Fruit fly (Drosophila melanogaster) whole organism, prepupa: ENCODE data around the gene CG31321.

Source experiments
- Blimp-1 ChIP-seq: fragments of 200-800 bp; sonication (Bioruptor generic); optimal IDR thresholded peaks from 3 replicates; lab custom pipeline; 2017; ENCODE audit warnings: missing biosample characterization, missing genetic modification characterization, mild to moderate bottlenecking, moderate library complexity, missing genetic modification reagents
- CG10631 ChIP-seq: fragments of 200-800 bp; sonication (Bioruptor generic); optimal IDR thresholded peaks from 2 replicates; lab custom pipeline; 2016; ENCODE audit warnings: missing biosample characterization, missing genetic modification characterization
- CG10669 ChIP-seq: fragments of 200-800 bp; sonication (Bioruptor generic); optimal IDR thresholded peaks from 3 replicates; lab custom pipeline; 2018; ENCODE audit warnings: missing biosample characterization, mild to moderate bottlenecking, missing genetic modification characterization, moderate library complexity
- CG11294 ChIP-seq: fragments of 200-800 bp; sonication (Bioruptor generic); IDR thresholded peaks from 2 replicates; pipeline ENCODE4 v1.3.6; 2022; ENCODE audit warnings: missing biosample characterization, missing genetic modification characterization
- CG11762 ChIP-seq: fragments of 200-800 bp; sonication (Bioruptor generic); optimal IDR thresholded peaks from 3 replicates; lab custom pipeline; 2016; ENCODE audit warnings: missing biosample characterization, missing genetic modification characterization; ENCODE audit not compliant: insufficient read depth
- CG11902 ChIP-seq: fragments of 200-800 bp; sonication (Bioruptor generic); optimal IDR thresholded peaks from 3 replicates; lab custom pipeline; 2016; ENCODE audit warnings: missing biosample characterization, missing genetic modification characterization
- CG15336 ChIP-seq: fragments of 200-800 bp; sonication (Bioruptor generic); IDR thresholded peaks from 2 replicates; pipeline ENCODE4 v1.3.6; 2022; ENCODE audit warnings: missing biosample characterization, missing genetic modification characterization
- CG1621 ChIP-seq: fragments of 200-800 bp; sonication (Bioruptor generic); optimal IDR thresholded peaks from 3 replicates; lab custom pipeline; 2018; ENCODE audit warnings: missing biosample characterization, mild to moderate bottlenecking, missing genetic modification characterization
- CG16779 ChIP-seq: fragments of 200-800 bp; sonication (Bioruptor generic); optimal IDR thresholded peaks from 3 replicates; lab custom pipeline; 2017; ENCODE audit warnings: missing biosample characterization, mild to moderate bottlenecking, missing genetic modification characterization
- CG3032 ChIP-seq: fragments of 200-800 bp; optimal IDR thresholded peaks from 2 replicates; lab custom pipeline; 2019; ENCODE audit warnings: missing biosample characterization, mild to moderate bottlenecking, missing genetic modification characterization, moderate library complexity
- CG31627 ChIP-seq: fragments of 200-800 bp; sonication (Bioruptor generic); optimal IDR thresholded peaks from 3 replicates; lab custom pipeline; 2016; ENCODE audit warnings: missing biosample characterization, missing genetic modification characterization
- CG3919 ChIP-seq: fragments of 200-800 bp; sonication (Bioruptor generic); optimal IDR thresholded peaks from 3 replicates; lab custom pipeline; 2016; ENCODE audit warnings: missing biosample characterization, missing genetic modification characterization
- CG4318 ChIP-seq: fragments of 200-800 bp; sonication (Bioruptor generic); optimal IDR thresholded peaks from 3 replicates; lab custom pipeline; 2017; ENCODE audit warnings: missing biosample characterization, mild to moderate bottlenecking, missing genetic modification characterization
- CG6163 ChIP-seq: fragments of 200-800 bp; sonication (Bioruptor generic); IDR thresholded peaks from 3 replicates; pipeline ENCODE4 v1.3.6; 2022; ENCODE audit warnings: missing biosample characterization, missing genetic modification characterization
- CG6276 ChIP-seq: fragments of 200-800 bp; sonication (Bioruptor generic); optimal IDR thresholded peaks from 2 replicates; lab custom pipeline; 2017; ENCODE audit warnings: missing biosample characterization, mild to moderate bottlenecking, missing genetic modification characterization
- CG6808 ChIP-seq: fragments of 200-800 bp; sonication (Bioruptor generic); optimal IDR thresholded peaks from 3 replicates; lab custom pipeline; 2017; ENCODE audit warnings: missing biosample characterization, missing genetic modification characterization, mild to moderate bottlenecking, moderate library complexity, missing genetic modification reagents
- CG6854 ChIP-seq: fragments of 200-800 bp; sonication (Bioruptor generic); optimal IDR thresholded peaks from 2 replicates; lab custom pipeline; 2017; ENCODE audit warnings: missing biosample characterization, mild to moderate bottlenecking, missing genetic modification characterization
- CG8119 ChIP-seq: fragments of 200-800 bp; sonication (Bioruptor generic); IDR thresholded peaks from 3 replicates; pipeline ENCODE4 v1.3.6; 2022; ENCODE audit warnings: missing biosample characterization, missing genetic modification characterization
- CG8319 ChIP-seq: fragments of 200-800 bp; sonication (Bioruptor generic); optimal IDR thresholded peaks from 3 replicates; lab custom pipeline; 2016; ENCODE audit warnings: missing biosample characterization, missing genetic modification characterization
- CG8632 ChIP-seq: fragments of 200-800 bp; sonication (Bioruptor generic); optimal IDR thresholded peaks from 3 replicates; lab custom pipeline; 2016; ENCODE audit warnings: missing biosample characterization, missing genetic modification characterization
- CG9139 ChIP-seq: fragments of 200-800 bp; sonication (Bioruptor generic); optimal IDR thresholded peaks from 3 replicates; lab custom pipeline; 2017; ENCODE audit warnings: missing biosample characterization, mild to moderate bottlenecking, missing genetic modification characterization
- Eip78C ChIP-seq: fragments of 200-800 bp; sonication (Bioruptor generic); peaks from one replicate; lab custom pipeline; 2016; ENCODE audit warnings: missing biosample characterization, missing genetic modification characterization
- Eip93F ChIP-seq: fragments of 200-800 bp; sonication (Bioruptor generic); optimal IDR thresholded peaks from 2 replicates; lab custom pipeline; 2016; ENCODE audit warnings: missing biosample characterization, mild to moderate bottlenecking, missing genetic modification characterization
- Ets21C ChIP-seq: fragments of 200-800 bp; sonication (Bioruptor generic); optimal IDR thresholded peaks from 3 replicates; lab custom pipeline; 2016; ENCODE audit warnings: missing biosample characterization, missing genetic modification characterization
- Hr38 ChIP-seq: sonication (Bioruptor generic); optimal IDR thresholded peaks from 2 replicates; lab custom pipeline; 2016; ENCODE audit warnings: missing biosample characterization, missing genetic modification characterization
- Hr39 ChIP-seq: fragments of 200-800 bp; sonication (Bioruptor generic); optimal IDR thresholded peaks from 2 replicates; lab custom pipeline; 2016; ENCODE audit warnings: missing biosample characterization, missing genetic modification characterization
- Lpt ChIP-seq: fragments of 200-800 bp; sonication (Bioruptor generic); optimal IDR thresholded peaks from 3 replicates; lab custom pipeline; 2016; ENCODE audit warnings: missing biosample characterization, missing genetic modification characterization
- Met ChIP-seq: fragments of 200-800 bp; sonication (Bioruptor generic); optimal IDR thresholded peaks from 3 replicates; lab custom pipeline; 2016; ENCODE audit warnings: missing biosample characterization, missing genetic modification characterization
- OdsH ChIP-seq: fragments of 200-800 bp; sonication (Bioruptor generic); optimal IDR thresholded peaks from 3 replicates; lab custom pipeline; 2016; ENCODE audit warnings: missing biosample characterization, missing genetic modification characterization
- Smox ChIP-seq: fragments of 200-800 bp; sonication (Bioruptor generic); optimal IDR thresholded peaks from 3 replicates; lab custom pipeline; 2016; ENCODE audit warnings: missing biosample characterization, missing genetic modification characterization
- Sox102F ChIP-seq: fragments of 200-800 bp; sonication (Bioruptor generic); optimal IDR thresholded peaks from 2 replicates; lab custom pipeline; 2016; ENCODE audit warnings: missing biosample characterization, mild to moderate bottlenecking, missing genetic modification characterization
- Sox14 ChIP-seq: fragments of 200-800 bp; sonication (Bioruptor generic); optimal IDR thresholded peaks from 3 replicates; lab custom pipeline; 2016; ENCODE audit warnings: missing biosample characterization, missing genetic modification characterization
- Sox15 ChIP-seq: fragments of 200-800 bp; sonication (Bioruptor generic); optimal IDR thresholded peaks from 3 replicates; lab custom pipeline; 2016; ENCODE audit warnings: missing biosample characterization, missing genetic modification characterization
- achi ChIP-seq: fragments of 200-800 bp; sonication (Bioruptor generic); optimal IDR thresholded peaks from 3 replicates; lab custom pipeline; 2016; ENCODE audit warnings: missing biosample characterization, missing genetic modification characterization
- acj6 ChIP-seq: fragments of 200-800 bp; sonication (Bioruptor generic); optimal IDR thresholded peaks from 3 replicates; lab custom pipeline; 2016; ENCODE audit warnings: missing biosample characterization, missing genetic modification characterization
- cyc ChIP-seq: fragments of 200-800 bp; sonication (Bioruptor generic); optimal IDR thresholded peaks from 3 replicates; lab custom pipeline; 2016; ENCODE audit warnings: missing biosample characterization, missing genetic modification characterization
- dac ChIP-seq: fragments of 200-800 bp; sonication (Bioruptor generic); optimal IDR thresholded peaks from 2 replicates; lab custom pipeline; 2017; ENCODE audit warnings: missing biosample characterization, mild to moderate bottlenecking, missing genetic modification characterization
- dsx ChIP-seq: fragments of 200-800 bp; optimal IDR thresholded peaks from 3 replicates; lab custom pipeline; 2019; ENCODE audit warnings: missing biosample characterization, mild to moderate bottlenecking, missing genetic modification characterization, moderate library complexity; ENCODE audit not compliant: poor library complexity, severe bottlenecking
- eg ChIP-seq: fragments of 200-800 bp; sonication (Bioruptor generic); IDR thresholded peaks from 3 replicates; pipeline ENCODE4 v1.3.6; 2022; ENCODE audit warnings: missing biosample characterization, missing genetic modification characterization
- esn ChIP-seq: fragments of 200-800 bp; sonication (Bioruptor generic); optimal IDR thresholded peaks from 2 replicates; lab custom pipeline; 2016; ENCODE audit warnings: missing biosample characterization, mild to moderate bottlenecking, missing genetic modification characterization, moderate library complexity
- fd85E ChIP-seq: fragments of 200-800 bp; sonication (Bioruptor generic); optimal IDR thresholded peaks from 3 replicates; lab custom pipeline; 2016; ENCODE audit warnings: missing biosample characterization, missing genetic modification characterization
- fkh ChIP-seq: fragments of 200-800 bp; sonication (Bioruptor generic); optimal IDR thresholded peaks from 3 replicates; lab custom pipeline; 2017; ENCODE audit warnings: missing biosample characterization, mild to moderate bottlenecking, missing genetic modification characterization, moderate library complexity
- lz ChIP-seq: fragments of 200-800 bp; sonication (Bioruptor generic); optimal IDR thresholded peaks from 3 replicates; lab custom pipeline; 2016; ENCODE audit warnings: missing biosample characterization, missing genetic modification characterization
- net ChIP-seq: fragments of 200-800 bp; sonication (Bioruptor generic); optimal IDR thresholded peaks from 3 replicates; lab custom pipeline; 2016; ENCODE audit warnings: missing biosample characterization, missing genetic modification characterization
- salr ChIP-seq, 2 experiments: fragments of 200-800 bp; sonication (Bioruptor generic); optimal IDR thresholded peaks; 3 replicates each; lab custom pipeline; 2016 to 2018; ENCODE audit warnings: missing biosample characterization in 2 of 2, missing genetic modification characterization in 2 of 2, mild to moderate bottlenecking in 1 of 2
- spab ChIP-seq: fragments of 200-800 bp; sonication (Bioruptor generic); optimal IDR thresholded peaks from 2 replicates; lab custom pipeline; 2017; ENCODE audit warnings: missing biosample characterization, mild to moderate bottlenecking, missing genetic modification characterization, missing genetic modification reagents
- svp ChIP-seq: fragments of 200-800 bp; sonication (Bioruptor generic); peaks from one replicate; lab custom pipeline; 2016; ENCODE audit warnings: missing biosample characterization, missing genetic modification characterization

CG31321 gene

DNA sequence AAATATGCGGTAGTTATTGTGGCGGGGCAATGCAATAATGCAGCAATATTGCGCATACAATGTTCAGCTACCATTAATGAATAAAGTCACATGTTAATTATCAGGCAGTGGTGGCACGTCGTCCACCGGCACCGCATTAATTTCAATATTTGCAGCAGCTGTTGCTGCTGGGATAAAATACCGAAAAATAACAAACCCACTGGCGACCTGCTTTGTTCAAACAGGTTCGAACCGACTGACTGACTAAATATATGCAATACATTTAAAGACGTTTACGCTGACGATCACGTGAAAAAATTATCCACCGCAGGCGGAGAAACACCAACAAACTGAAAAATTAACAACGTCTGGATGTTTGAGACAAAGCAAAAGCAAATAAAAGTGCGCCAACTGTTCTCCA, 12.7 kb upstream of the CG31321 start:
- TF ChIP-seq CG6163 (GFP tag; lab: Robert Waterston, UW) (0 out of 3 replicates have a peak, but pooled peaks have one; percentile 16), salr (GFP tag; optimal IDR thresholded peaks at IDR 0.05; lab: Kevin White, UChicago) (no peak), CG8319 (GFP tag; lab: Kevin White, UChicago) (no peak), Hr39 (GFP tag; lab: Kevin White, UChicago) (no peak), CG3919 (GFP tag; lab: Kevin White, UChicago) (no peak), dsx (GFP tag; lab: Kevin White, UChicago) (peak; percentile 7), cyc (no peak)

DNA sequence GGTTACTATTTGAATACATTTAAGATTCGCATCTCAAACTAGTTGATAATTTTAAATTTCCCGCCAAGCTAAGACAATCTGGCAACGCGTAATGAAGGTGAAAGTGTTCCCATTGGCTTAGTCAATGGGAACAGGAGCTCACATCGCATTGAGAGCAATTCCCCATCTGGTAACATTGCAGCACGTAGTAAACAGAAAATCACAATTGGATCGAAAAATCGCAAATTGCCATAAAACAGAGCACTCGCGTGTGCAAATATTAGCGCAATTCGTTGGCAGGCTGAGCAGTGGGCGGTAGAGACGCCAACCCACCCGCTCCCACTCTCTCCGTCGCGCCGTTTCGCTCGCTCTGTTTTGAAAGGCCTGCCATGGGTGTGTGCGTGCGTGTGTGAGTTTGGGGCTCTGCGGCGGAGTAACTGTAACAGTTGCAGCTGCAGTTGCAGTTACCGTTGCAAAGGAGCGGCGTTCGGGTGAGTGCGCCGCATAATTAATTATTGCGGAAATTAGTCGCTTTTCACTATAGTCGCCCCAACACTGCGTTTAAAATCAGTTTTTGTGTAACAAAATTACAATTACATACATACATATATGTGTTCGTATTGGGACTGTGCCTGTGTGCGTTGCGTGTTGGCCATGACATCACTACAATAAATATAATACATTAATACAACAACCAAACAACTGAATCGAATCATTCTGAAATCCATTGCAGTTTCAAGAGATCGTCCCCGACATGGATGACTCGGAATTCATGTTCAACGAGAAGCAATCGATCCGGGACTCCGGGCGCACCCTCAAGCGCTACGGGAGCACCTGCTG, 11.9 kb upstream of the CG31321 start:
- TF ChIP-seq CG9139 (GFP tag; lab: Kevin White, UChicago) (no peak), spab (GFP tag; lab: Kevin White, UChicago) (no peak), net (no peak), CG8119 (GFP tag; lab: Robert Waterston, UW) (peak; percentile 27; the same call in 1 of the 3 replicates), CG6808 (GFP tag; lab: Kevin White, UChicago) (no peak), CG6276 (GFP tag; lab: Kevin White, UChicago) (peak; percentile 2), CG3032 (tag; lab: Kevin White, UChicago) (no peak), Met (GFP tag; lab: Kevin White, UChicago) (no peak), achi (GFP tag; lab: Kevin White, UChicago) (no peak), Sox102F (no peak), CG6163 (GFP tag; lab: Robert Waterston, UW) (no peak), svp (GFP tag; lab: Kevin White, UChicago) (no peak), Sox15 (GFP tag; lab: Kevin White, UChicago) (no peak), CG10631 (GFP tag; lab: Kevin White, UChicago) (no peak), CG15336 (GFP tag; lab: Robert Waterston, UW) (0 out of 2 replicates have a peak, but pooled peaks have one; percentile 12), CG11294 (GFP tag; lab: Robert Waterston, UW) (no peak), salr (GFP tag; optimal IDR thresholded peaks at IDR 0.05; lab: Kevin White, UChicago) (peak in 1 of 2 experiments; percentile 8), acj6 (no peak), CG3919 (GFP tag; lab: Kevin White, UChicago) (peak; percentile 17), CG6854 (peak; percentile 64), eg (GFP tag; lab: Robert Waterston, UW) (0 out of 3 replicates have a peak, but pooled peaks have one; percentile 33), Hr39 (GFP tag; lab: Kevin White, UChicago) (no peak), Blimp-1 (GFP tag; lab: Kevin White, UChicago) (peak; percentile 99), lz (GFP tag; lab: Kevin White, UChicago) (no peak), CG11762 (no peak), Lpt (no peak), Eip93F (GFP tag; lab: Kevin White, UChicago) (no peak), CG8632 (GFP tag; lab: Kevin White, UChicago) (no peak), CG31627 (GFP tag; lab: Kevin White, UChicago) (no peak), CG16779 (tag; lab: Kevin White, UChicago) (no peak), Eip78C (GFP tag; lab: Kevin White, UChicago) (peak; percentile 74), Sox14 (GFP tag; lab: Kevin White, UChicago) (no peak), dsx (GFP tag; lab: Kevin White, UChicago) (no peak), fd85E (GFP tag; lab: Kevin White, UChicago) (no peak), Ets21C (GFP tag; lab: Kevin White, UChicago) (no peak), CG4318 (no peak), fkh (peak; percentile 49), CG8319 (GFP tag; lab: Kevin White, UChicago) (no peak), OdsH (GFP tag; lab: Kevin White, UChicago) (no peak), cyc (no peak), CG11902 (GFP tag; lab: Kevin White, UChicago) (no peak), esn (GFP tag; lab: Kevin White, UChicago) (no peak), Smox (GFP tag; lab: Kevin White, UChicago) (no peak), dac (GFP tag; lab: Kevin White, UChicago) (no peak), CG1621 (tag; lab: Kevin White, UChicago) (no peak), CG10669 (GFP tag; lab: Kevin White, UChicago) (no peak), Hr38 (GFP tag; lab: Kevin White, UChicago) (no peak)
